Worm (Caenorhabditis elegans) whole organism, L1 larva: ENCODE measurements around the gene srz-97.

ENCODE experiments used
- C04F5.9 ChIP-seq: sonication (generic microtip); optimal IDR thresholded peaks from 2 replicates; lab custom pipeline; 2016; ENCODE audit warnings: missing genetic modification characterization, missing compliant biosample characterization
- C16A3.4 ChIP-seq: fragments of 150-350 bp; optimal IDR thresholded peaks from 2 replicates; lab custom pipeline; 2014; ENCODE audit warnings: missing biosample characterization, missing genetic modification characterization
- C34B4.2 ChIP-seq: sonication (generic microtip); optimal IDR thresholded peaks from 2 replicates; lab custom pipeline; 2017; ENCODE audit warnings: mild to moderate bottlenecking, missing genetic modification characterization, missing compliant biosample characterization
- aha-1 ChIP-seq: fragments of 150-350 bp; optimal IDR thresholded peaks from 2 replicates; lab custom pipeline; 2014; ENCODE audit warnings: missing biosample characterization, missing genetic modification characterization
- ama-1 ChIP-seq: fragments of 150-350 bp; optimal IDR thresholded peaks from 2 replicates; lab custom pipeline; 2014
- blmp-1 ChIP-seq: fragments of 150-350 bp; optimal IDR thresholded peaks from 2 replicates; lab custom pipeline; 2014; ENCODE audit warnings: missing biosample characterization, missing genetic modification characterization
- ceh-63 ChIP-seq: fragments of 200-800 bp; sonication (Bioruptor generic); optimal IDR thresholded peaks from 2 replicates; lab custom pipeline; 2018; ENCODE audit warnings: mild to moderate bottlenecking, missing genetic modification characterization, missing compliant biosample characterization
- ceh-8 ChIP-seq: fragments of 200-800 bp; sonication (Bioruptor generic); optimal IDR thresholded peaks from 2 replicates; lab custom pipeline; 2018; ENCODE audit warnings: mild to moderate bottlenecking, missing genetic modification characterization, moderate library complexity, missing compliant biosample characterization
- ceh-82 ChIP-seq, 3 experiments: fragments of 150-350 bp in 1 of 3; sonication (generic microtip) in 2 of 3; optimal IDR thresholded peaks; 2 replicates each; lab custom pipeline; 2014 to 2017; ENCODE audit warnings: missing biosample characterization in 3 of 3, missing genetic modification characterization in 3 of 3
- ceh-90 ChIP-seq: sonication (generic microtip); optimal IDR thresholded peaks from 2 replicates; lab custom pipeline; 2016; ENCODE audit warnings: missing genetic modification characterization, missing compliant biosample characterization
- ces-1 ChIP-seq: fragments of 150-350 bp; optimal IDR thresholded peaks from 2 replicates; lab custom pipeline; 2014; ENCODE audit warnings: missing biosample characterization, missing genetic modification reagents, missing genetic modification characterization
- dpl-1 ChIP-seq, 3 experiments: fragments of 150-350 bp in 2 of 3; sonication (generic microtip) in 1 of 3; optimal IDR thresholded peaks; 2 replicates each; lab custom pipeline; 2014 to 2017; ENCODE audit warnings: missing biosample characterization in 3 of 3, missing genetic modification characterization in 3 of 3, missing genetic modification reagents in 3 of 3
- efl-3 ChIP-seq: fragments of 200-800 bp; sonication (Bioruptor generic); optimal IDR thresholded peaks from 2 replicates; lab custom pipeline; 2018; ENCODE audit warnings: mild to moderate bottlenecking, missing genetic modification characterization, missing compliant biosample characterization
- egl-13 ChIP-seq: sonication (generic microtip); optimal IDR thresholded peaks from 2 replicates; lab custom pipeline; 2016; ENCODE audit warnings: missing genotype, missing genetic modification reagents, missing genetic modification characterization, missing compliant biosample characterization
- egl-27 ChIP-seq, 2 experiments: fragments of 150-350 bp in 1 of 2; sonication (generic microtip); optimal IDR thresholded peaks; 3 replicates each; lab custom pipeline; 2017 to 2018; ENCODE audit warnings: missing biosample characterization in 2 of 2, missing genetic modification characterization in 2 of 2, missing genetic modification reagents in 2 of 2
- elt-3 ChIP-seq, 6 experiments: fragments of 150-350 bp in 1 of 6; sonication (generic microtip); optimal IDR thresholded peaks; 2 replicates each; lab custom pipeline; 2017 to 2018; ENCODE audit warnings: missing biosample characterization in 6 of 6, missing genetic modification characterization in 6 of 6, inconsistent platforms in 1 of 6
- fkh-10 ChIP-seq: sonication (generic microtip); optimal IDR thresholded peaks from 2 replicates; lab custom pipeline; 2017; ENCODE audit warnings: missing biosample characterization, missing genetic modification reagents, missing genetic modification characterization
- fkh-8 ChIP-seq: sonication (generic microtip); optimal IDR thresholded peaks from 2 replicates; lab custom pipeline; 2016; ENCODE audit warnings: mild to moderate bottlenecking, missing genetic modification characterization, missing compliant biosample characterization
- fos-1 ChIP-seq: fragments of 150-350 bp; optimal IDR thresholded peaks from 2 replicates; lab custom pipeline; 2014; ENCODE audit warnings: missing biosample characterization, missing genetic modification characterization
- hlh-4 ChIP-seq: sonication (generic microtip); optimal IDR thresholded peaks from 2 replicates; lab custom pipeline; 2016; ENCODE audit warnings: mild to moderate bottlenecking, missing genetic modification characterization, missing compliant biosample characterization
- hpl-2 ChIP-seq: fragments of 150-350 bp; optimal IDR thresholded peaks from 2 replicates; lab custom pipeline; 2014; ENCODE audit warnings: missing biosample characterization, missing genetic modification reagents, missing genetic modification characterization
- isw-1 ChIP-seq: fragments of 200-800 bp; sonication (Bioruptor generic); IDR thresholded peaks from 2 replicates; pipeline ENCODE4 v1.3.6; 2022; ENCODE audit warnings: missing genetic modification characterization, missing compliant biosample characterization
- jun-1 ChIP-seq: fragments of 150-350 bp; optimal IDR thresholded peaks from 2 replicates; lab custom pipeline; 2014; ENCODE audit warnings: missing biosample characterization, missing genetic modification reagents, missing genetic modification characterization
- lin-13 ChIP-seq: fragments of 150-350 bp; optimal IDR thresholded peaks from 2 replicates; lab custom pipeline; 2014; ENCODE audit warnings: missing biosample characterization, missing genetic modification reagents, missing genetic modification characterization
- lin-35 ChIP-seq, 2 experiments: fragments of 150-350 bp; optimal IDR thresholded peaks; 2 replicates each; lab custom pipeline; 2014; ENCODE audit warnings: missing biosample characterization in 2 of 2, missing genetic modification characterization in 2 of 2, missing genetic modification reagents in 2 of 2
- lsy-2 ChIP-seq, 2 experiments: fragments of 150-350 bp; optimal IDR thresholded peaks; 2 replicates each; lab custom pipeline; 2014; ENCODE audit warnings: missing biosample characterization in 2 of 2, missing genetic modification characterization in 2 of 2
- mdl-1 ChIP-seq, 2 experiments: fragments of 150-350 bp; optimal IDR thresholded peaks; 2 replicates each; lab custom pipeline; 2014 to 2017; ENCODE audit warnings: missing biosample characterization in 2 of 2, missing genetic modification characterization in 2 of 2, inconsistent platforms in 1 of 2
- mep-1 ChIP-seq: fragments of 150-350 bp; optimal IDR thresholded peaks from 2 replicates; lab custom pipeline; 2014; ENCODE audit warnings: missing biosample characterization, missing genetic modification characterization
- nhr-11 ChIP-seq: fragments of 150-350 bp; optimal IDR thresholded peaks from 2 replicates; lab custom pipeline; 2014; ENCODE audit warnings: missing biosample characterization, missing genetic modification characterization
- nhr-19 ChIP-seq: fragments of 200-800 bp; sonication (Bioruptor generic); conservative IDR thresholded peaks from 2 replicates; pipeline ENCODE4 v1.3.6; 2022; ENCODE audit warnings: missing genetic modification characterization, missing compliant biosample characterization
- nhr-237 ChIP-seq: fragments of 150-350 bp; optimal IDR thresholded peaks from 2 replicates; lab custom pipeline; 2014; ENCODE audit warnings: missing biosample characterization, missing genetic modification characterization
- nhr-28 ChIP-seq: fragments of 150-350 bp; optimal IDR thresholded peaks from 2 replicates; lab custom pipeline; 2014; ENCODE audit warnings: missing biosample characterization, missing genetic modification characterization
- nhr-47 ChIP-seq: sonication (generic microtip); optimal IDR thresholded peaks from 2 replicates; lab custom pipeline; 2016; ENCODE audit warnings: mild to moderate bottlenecking, missing genetic modification characterization, moderate library complexity, missing compliant biosample characterization
- nhr-71 ChIP-seq: sonication (generic microtip); optimal IDR thresholded peaks from 2 replicates; lab custom pipeline; 2016; ENCODE audit warnings: mild to moderate bottlenecking, missing genetic modification characterization, moderate library complexity, missing compliant biosample characterization
- nhr-76 ChIP-seq: sonication (generic microtip); optimal IDR thresholded peaks from 2 replicates; lab custom pipeline; 2017; ENCODE audit warnings: missing biosample characterization, missing genetic modification characterization
- nhr-77 ChIP-seq: fragments of 150-350 bp; optimal IDR thresholded peaks from 2 replicates; lab custom pipeline; 2014; ENCODE audit warnings: missing biosample characterization, missing genetic modification characterization
- nhr-84 ChIP-seq: sonication (generic microtip); optimal IDR thresholded peaks from 2 replicates; lab custom pipeline; 2017; ENCODE audit warnings: missing biosample characterization, missing genetic modification characterization
- nhr-85 ChIP-seq: sonication (generic microtip); peaks from one replicate; lab custom pipeline; 2016; ENCODE audit warnings: missing genetic modification characterization, inconsistent platforms, missing compliant biosample characterization
- pqm-1 ChIP-seq: sonication (generic microtip); optimal IDR thresholded peaks from 3 replicates; lab custom pipeline; 2017; ENCODE audit warnings: missing biosample characterization, missing genetic modification characterization
- skn-1 ChIP-seq: fragments of 150-350 bp; optimal IDR thresholded peaks from 2 replicates; lab custom pipeline; 2014; ENCODE audit warnings: missing biosample characterization, missing genetic modification characterization
- sox-4 ChIP-seq: sonication (generic microtip); optimal IDR thresholded peaks from 2 replicates; lab custom pipeline; 2016; ENCODE audit warnings: missing genetic modification characterization, missing compliant biosample characterization
- tbx-2 ChIP-seq: sonication (generic microtip); optimal IDR thresholded peaks from 2 replicates; lab custom pipeline; 2016; ENCODE audit warnings: missing genetic modification characterization, missing compliant biosample characterization
- tlp-1 ChIP-seq: fragments of 150-350 bp; optimal IDR thresholded peaks from 2 replicates; lab custom pipeline; 2014; ENCODE audit warnings: missing biosample characterization, missing genetic modification characterization
- unc-30 ChIP-seq: sonication (generic microtip); optimal IDR thresholded peaks from 2 replicates; lab custom pipeline; 2017; ENCODE audit warnings: missing biosample characterization, missing genetic modification characterization
- unc-62 ChIP-seq: fragments of 150-350 bp; optimal IDR thresholded peaks from 2 replicates; lab custom pipeline; 2014; ENCODE audit warnings: missing biosample characterization, missing genetic modification reagents, missing genetic modification characterization
- unc-98 ChIP-seq: fragments of 200-800 bp; sonication (Bioruptor generic); IDR thresholded peaks from 2 replicates; pipeline ENCODE4 v1.3.6; 2022; ENCODE audit warnings: missing genetic modification characterization, missing compliant biosample characterization
- zag-1 ChIP-seq: fragments of 150-350 bp; optimal IDR thresholded peaks from 2 replicates; lab custom pipeline; 2014; ENCODE audit warnings: missing biosample characterization, missing genetic modification characterization
- ztf-11 ChIP-seq, 2 experiments: sonication (generic microtip); optimal IDR thresholded peaks; 2 replicates each; lab custom pipeline; 2016 to 2017; ENCODE audit warnings: missing genetic modification characterization in 2 of 2, missing biosample characterization in 1 of 2, missing compliant biosample characterization in 1 of 2
- ztf-4 ChIP-seq: fragments of 150-350 bp; optimal IDR thresholded peaks from 2 replicates; lab custom pipeline; 2014; ENCODE audit warnings: missing biosample characterization, missing genetic modification characterization

The srz-97 gene

ce11 chrV:14423268-14423667 lies 44.8 kb downstream of the srz-97 start, which contains the start of gene rpoa-12 (continued):
- TF ChIP-seq mep-1 (tag; lab: Kevin White, UChicago) (no peak), elt-3 (tag; optimal IDR thresholded peaks at IDR 0.05; lab: Kevin White, UChicago) (no peak), fkh-8 (tag; lab: Kevin White, UChicago) (peak; percentile 63), nhr-28 (tag; lab: Kevin White, UChicago) (no peak), fos-1 (tag; lab: Kevin White, UChicago) (no peak), nhr-19 (GFP tag; lab: Robert Waterston, UW) (0 out of 2 replicates have a peak, but pooled peaks have one; percentile 5), aha-1 (tag; lab: Kevin White, UChicago) (no peak), ceh-63 (GFP tag; lab: Kevin White, UChicago) (no peak), zag-1 (tag; lab: Kevin White, UChicago) (no peak), nhr-84 (tag; lab: Kevin White, UChicago) (no peak), efl-3 (no peak), nhr-77 (tag; lab: Kevin White, UChicago) (no peak), hlh-4 (no peak), dpl-1 (GFP tag; optimal IDR thresholded peaks at IDR 0.05; lab: Kevin White, UChicago) (peak; percentile 37 to 51 (median 38)), tlp-1 (no peak), ztf-11 (tag; optimal IDR thresholded peaks at IDR 0.05; lab: Kevin White, UChicago) (peak in 1 of 2 experiments; percentile 64), unc-98 (GFP tag; lab: Robert Waterston, UW) (0 out of 2 replicates have a peak, but pooled peaks have one; percentile 44), ceh-8 (GFP tag; lab: Kevin White, UChicago) (no peak), nhr-71 (tag; lab: Kevin White, UChicago) (peak; percentile 62), unc-30 (no peak), nhr-85 (tag; lab: Kevin White, UChicago) (no peak), C04F5.9 (tag; lab: Kevin White, UChicago) (no peak), nhr-47 (peak; percentile 67), lsy-2 (tag; optimal IDR thresholded peaks at IDR 0.05; lab: Kevin White, UChicago) (peak; percentile 27 to 71), C34B4.2 (tag; lab: Kevin White, UChicago) (no peak), ztf-4 (no peak), pqm-1 (tag; lab: Kevin White, UChicago) (no peak), ces-1 (GFP tag; lab: Kevin White, UChicago) (no peak), sox-4 (tag; lab: Kevin White, UChicago) (peak; percentile 29), hpl-2 (no peak), lin-13 (GFP tag; lab: Kevin White, UChicago) (peak; percentile 12), nhr-237 (tag; lab: Kevin White, UChicago) (no peak), egl-27 (tag; optimal IDR thresholded peaks at IDR 0.05; lab: Kevin White, UChicago) (no peak), nhr-11 (no peak), jun-1 (tag; lab: Kevin White, UChicago) (no peak), skn-1 (peak; percentile 94), nhr-76 (no peak), fkh-10 (GFP tag; lab: Kevin White, UChicago) (no peak), blmp-1 (no peak), ama-1 (lab: Kevin White, UChicago) (no peak), isw-1 (GFP tag; lab: Robert Waterston, UW) (peak; percentile 32; the same call in 1 of the 2 replicates), lin-35 (GFP tag; optimal IDR thresholded peaks at IDR 0.05; lab: Kevin White, UChicago) (peak; percentile 27 to 76), C16A3.4 (tag; lab: Kevin White, UChicago) (peak; percentile 59), mdl-1 (tag; optimal IDR thresholded peaks at IDR 0.05; lab: Kevin White, UChicago) (no peak), ceh-82 (tag; optimal IDR thresholded peaks at IDR 0.05; lab: Kevin White, UChicago) (peak in 1 of 3 experiments; percentile 24), unc-62 (GFP tag; lab: Kevin White, UChicago) (no peak), tbx-2 (tag; lab: Kevin White, UChicago) (peak; percentile 44), egl-13 (tag; lab: Kevin White, UChicago) (no peak), ceh-90 (tag; lab: Kevin White, UChicago) (peak; percentile 25)
